Worm (Caenorhabditis elegans): Measurements from ENCODE around the gene nekl-3.

nekl-3 gene

ce11 chrX:12352872-12353271 is 38.4 kb downstream of the nekl-3 start, which contains the start of gene F42F12.4:
F42F12.4 (minus strand) TSS chrX:12352947.
- no peak for TF ChIP-seq ztf-6 (GFP tag; IDR thresholded peaks at IDR 0.05)
- no peak for TF ChIP-seq zfh-2 (GFP tag; conservative IDR thresholded peaks at IDR 0.05)
- TF ChIP-seq repo-1 (tag; optimal IDR thresholded peaks at IDR 0.05), result no peak
- TF ChIP-seq snpc-1.1 (tag; optimal IDR thresholded peaks at IDR 0.05; ENCODE audit: insufficient read depth), result no peak
- peak; percentile 39 for TF ChIP-seq nhr-80 (tag; optimal IDR thresholded peaks at IDR 0.05)

- TF ChIP-seq atf-7 (tag; optimal IDR thresholded peaks at IDR 0.05) (no peak), C06A6.2 (GFP tag; conservative IDR thresholded peaks at IDR 0.05) (no peak), nhr-80 (tag; optimal IDR thresholded peaks at IDR 0.05) (peak; percentile 21)
Observed at ce11 chrX:12350207-12350606, 41.1 kb downstream of the nekl-3 start, which contains the start of gene F42F12.3. F42F12.3 (plus strand) TSS chrX:12350578.

DNA sequence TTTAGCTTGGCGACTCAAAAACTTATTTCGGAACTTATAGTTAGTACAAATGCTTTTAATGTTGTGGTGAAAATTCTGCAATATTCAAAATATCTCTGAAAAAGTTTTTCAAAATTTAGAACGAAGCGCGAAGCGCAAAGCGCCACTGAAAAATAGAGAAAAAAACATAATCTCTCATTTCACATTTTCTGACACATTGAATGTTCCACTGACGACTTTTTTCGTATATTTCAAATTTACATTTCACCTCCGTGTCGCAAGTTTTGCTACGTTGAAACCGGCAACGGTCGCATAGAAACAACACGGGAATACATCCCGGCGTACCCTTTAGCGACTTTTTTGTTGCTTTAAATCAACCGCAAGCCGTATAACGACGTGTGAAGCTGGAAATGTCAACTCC is 43.0 kb downstream of the nekl-3 start, which contains the start of gene F42F12.14:
TSS of gene F42F12.14 (plus strand) at position 301 of the 400 bp plus-strand sequence.
- no peak for TF ChIP-seq snpc-4 (GFP tag; optimal IDR thresholded peaks at IDR 0.05)
- no peak for TF ChIP-seq snpc-4 (tag; optimal IDR thresholded peaks at IDR 0.05)

- TF ChIP-seq attf-5 (GFP tag; optimal IDR thresholded peaks at IDR 0.05), result peak; percentile 48
- no peak for TF ChIP-seq F39B2.1 (GFP tag; IDR thresholded peaks at IDR 0.05)
- TF ChIP-seq C17E4.6 (GFP tag; IDR thresholded peaks at IDR 0.05), result no peak
- TF ChIP-seq snpc-3.4 (tag; optimal IDR thresholded peaks at IDR 0.05), result peak; percentile 56
- TF ChIP-seq dpl-1 (GFP tag; optimal IDR thresholded peaks at IDR 0.05), result no peak
- peak; percentile 71 for TF ChIP-seq attf-6 (GFP tag; IDR thresholded peaks at IDR 0.05)
- no peak for TF ChIP-seq F10E7.11 (tag; optimal IDR thresholded peaks at IDR 0.05)
- TF ChIP-seq chd-7 (tag; optimal IDR thresholded peaks at IDR 0.05), result peak; percentile 54
- TF ChIP-seq B0336.3 (GFP tag; IDR thresholded peaks at IDR 0.05), result no peak
- TF ChIP-seq die-1 (tag; optimal IDR thresholded peaks at IDR 0.05), result peak; percentile 87
- TF ChIP-seq lsl-1 (GFP tag; optimal IDR thresholded peaks at IDR 0.05), result no peak
- TF ChIP-seq attf-3 (GFP tag; conservative IDR thresholded peaks at IDR 0.05), result 0 out of 2 replicates have a peak, but pooled peaks have one; percentile 16
- TF ChIP-seq nfyb-1 (GFP tag; IDR thresholded peaks at IDR 0.05), result peak; percentile 73
- TF ChIP-seq pbrm-1 (GFP tag; IDR thresholded peaks at IDR 0.05), result peak; percentile 88
- peak; percentile 71 for TF ChIP-seq ZK185.1 (tag; optimal IDR thresholded peaks at IDR 0.05; ENCODE audit: poor library complexity, severe bottlenecking)
- TF ChIP-seq atf-7 (tag; optimal IDR thresholded peaks at IDR 0.05), result peak; percentile 58
- peak; percentile 64 for TF ChIP-seq nhr-179 (tag; optimal IDR thresholded peaks at IDR 0.05)
- peak; percentile 67 for TF ChIP-seq snpc-4 (GFP tag; optimal IDR thresholded peaks at IDR 0.05)
- peak in 2 of 4 experiments; percentile 46 to 79 for TF ChIP-seq snpc-4 (tag; optimal IDR thresholded peaks at IDR 0.05)
- TF ChIP-seq madf-3 (GFP tag; IDR thresholded peaks at IDR 0.05), result 0 out of 2 replicates have a peak, but pooled peaks have one; percentile 55
- TF ChIP-seq dox-1 (GFP tag; IDR thresholded peaks at IDR 0.05), result peak; percentile 82
- no peak for TF ChIP-seq tlf-1 (GFP tag; optimal IDR thresholded peaks at IDR 0.05)
- TF ChIP-seq nhr-27 (tag; optimal IDR thresholded peaks at IDR 0.05), result no peak
- TF ChIP-seq aptf-3 (GFP tag; IDR thresholded peaks at IDR 0.05), result no peak
- TF ChIP-seq mel-28 (tag; optimal IDR thresholded peaks at IDR 0.05; ENCODE audit: borderline replicate concordance), result no peak
- peak; percentile 61 for TF ChIP-seq hrde-1 (tag; optimal IDR thresholded peaks at IDR 0.05; ENCODE audit: borderline replicate concordance)
- peak; percentile 93 for TF ChIP-seq D2030.7 (GFP tag; IDR thresholded peaks at IDR 0.05)
- peak; percentile 51; the same call in 1 of the 2 replicates for TF ChIP-seq let-526 (GFP tag; IDR thresholded peaks at IDR 0.05)
- peak; percentile 14 for TF ChIP-seq akir-1 (GFP tag; optimal IDR thresholded peaks at IDR 0.05)
- TF ChIP-seq F37B4.10 (GFP tag; IDR thresholded peaks at IDR 0.05), result no peak
- TF ChIP-seq Y53F4B.3 (GFP tag; IDR thresholded peaks at IDR 0.05), result 0 out of 2 replicates have a peak, but pooled peaks have one; percentile 27
- TF ChIP-seq ztf-6 (GFP tag; IDR thresholded peaks at IDR 0.05), result no peak
- TF ChIP-seq lin-54 (GFP tag; optimal IDR thresholded peaks at IDR 0.05), result no peak
- TF ChIP-seq mes-4 (tag; optimal IDR thresholded peaks at IDR 0.05), result no peak
- TF ChIP-seq snpc-1.1 (tag; optimal IDR thresholded peaks at IDR 0.05; ENCODE audit: insufficient read depth), result no peak
- no peak for TF ChIP-seq ztf-28 (GFP tag; IDR thresholded peaks at IDR 0.05)
- no peak for TF ChIP-seq C06A6.2 (GFP tag; conservative IDR thresholded peaks at IDR 0.05)
- no peak for TF ChIP-seq nhr-120 (GFP tag; IDR thresholded peaks at IDR 0.05)
Observed at ce11 chrX:12347822-12348221, 43.5 kb downstream of the nekl-3 start.
